Fruit fly (Drosophila melanogaster): ENCODE measurements around the gene Cpr65Ax1.
A peak's percentile ranks its signal among the peaks of the same experiment; 100 is the strongest.

Gene Cpr65Ax1

DNA sequence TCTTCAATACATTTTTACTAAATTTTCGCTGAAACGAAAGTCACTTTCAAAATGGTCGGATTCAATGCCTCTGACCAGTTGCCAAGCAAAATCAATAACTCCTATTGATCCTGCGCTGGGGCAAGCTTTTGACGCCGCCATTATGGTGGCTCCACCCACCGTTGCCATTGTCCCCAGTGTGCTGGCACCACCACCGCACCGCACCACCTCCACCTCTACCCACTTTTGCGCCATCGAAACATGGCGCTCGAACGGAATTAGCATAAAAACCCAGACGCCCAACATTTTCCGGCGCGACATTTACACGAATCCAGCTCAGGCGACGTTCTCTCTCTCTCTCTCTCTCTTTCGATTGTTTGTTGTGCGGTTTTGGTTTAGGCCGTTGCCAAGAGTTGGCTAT lies 30.9 kb downstream of the Cpr65Ax1 start (continued):
- TF ChIP-seq chn (GFP tag; optimal IDR thresholded peaks at IDR 0.05), result no peak
- TF ChIP-seq Nf-YC (tag; optimal IDR thresholded peaks at IDR 0.05), result peak; percentile 82
- TF ChIP-seq Fer3 (tag; optimal IDR thresholded peaks at IDR 0.05), result no peak
- no peak for TF ChIP-seq CG10321 (GFP tag; IDR thresholded peaks at IDR 0.05)
- no peak for TF ChIP-seq luna (GFP tag; optimal IDR thresholded peaks at IDR 0.05)
- no peak for TF ChIP-seq Tbp (GFP tag; optimal IDR thresholded peaks at IDR 0.05)
- TF ChIP-seq wek (GFP tag; optimal IDR thresholded peaks at IDR 0.05), result no peak
- peak; percentile 64 for TF ChIP-seq crol (GFP tag; IDR thresholded peaks at IDR 0.05)
- TF ChIP-seq onecut (GFP tag; IDR thresholded peaks at IDR 0.05), result peak; percentile 83
- no peak for TF ChIP-seq Xbp1 (GFP tag; optimal IDR thresholded peaks at IDR 0.05)
- TF ChIP-seq CG5953 (GFP tag; IDR thresholded peaks at IDR 0.05), result no peak
- no peak for TF ChIP-seq CG8359 (GFP tag; optimal IDR thresholded peaks at IDR 0.05; ENCODE audit: borderline replicate concordance)
- peak; percentile 56; the same call in 1 of the 2 replicates for TF ChIP-seq vvl (GFP tag; IDR thresholded peaks at IDR 0.05)
- no peak for TF ChIP-seq Hmr (GFP tag; optimal IDR thresholded peaks at IDR 0.05)

DNA sequence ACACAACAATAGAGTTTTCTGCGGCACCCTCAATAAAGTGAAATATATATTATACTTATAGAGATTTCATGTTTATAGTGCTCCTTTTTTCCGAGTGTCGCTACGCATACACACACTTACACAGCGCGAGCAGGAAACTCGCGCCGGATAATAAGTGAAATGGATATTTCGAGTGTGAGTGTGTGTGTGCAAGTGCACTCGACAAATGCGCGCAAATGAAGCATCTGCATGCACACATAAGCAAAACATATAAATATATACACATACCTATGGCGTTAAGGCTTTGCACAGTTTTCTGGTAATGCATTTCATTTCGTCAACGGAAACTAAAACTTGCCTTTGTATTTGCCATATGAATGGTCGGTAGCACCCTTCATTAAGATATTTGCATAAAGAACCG lies 32.3 kb downstream of the Cpr65Ax1 start:
- TF ChIP-seq CG33557 (GFP tag; optimal IDR thresholded peaks at IDR 0.05), result no peak
- no peak for TF ChIP-seq CG10147 (GFP tag; optimal IDR thresholded peaks at IDR 0.05)
- TF ChIP-seq Ets65A (GFP tag), result peak; percentile 91
- peak; percentile 24 for TF ChIP-seq sens (GFP tag)
- no peak for TF ChIP-seq MBD-R2 (GFP tag; IDR thresholded peaks at IDR 0.05)
- no peak for TF ChIP-seq sug (tag; optimal IDR thresholded peaks at IDR 0.05)
- TF ChIP-seq cg (GFP tag; optimal IDR thresholded peaks at IDR 0.05), result peak; percentile 5
- TF ChIP-seq NFAT (GFP tag; IDR thresholded peaks at IDR 0.05), result no peak
- no peak for TF ChIP-seq h (optimal IDR thresholded peaks at IDR 0.05)
- TF ChIP-seq bowl (GFP tag; IDR thresholded peaks at IDR 0.05), result no peak
- TF ChIP-seq bbx (GFP tag; IDR thresholded peaks at IDR 0.05; ENCODE audit: partially characterized antibody), result no peak

DNA sequence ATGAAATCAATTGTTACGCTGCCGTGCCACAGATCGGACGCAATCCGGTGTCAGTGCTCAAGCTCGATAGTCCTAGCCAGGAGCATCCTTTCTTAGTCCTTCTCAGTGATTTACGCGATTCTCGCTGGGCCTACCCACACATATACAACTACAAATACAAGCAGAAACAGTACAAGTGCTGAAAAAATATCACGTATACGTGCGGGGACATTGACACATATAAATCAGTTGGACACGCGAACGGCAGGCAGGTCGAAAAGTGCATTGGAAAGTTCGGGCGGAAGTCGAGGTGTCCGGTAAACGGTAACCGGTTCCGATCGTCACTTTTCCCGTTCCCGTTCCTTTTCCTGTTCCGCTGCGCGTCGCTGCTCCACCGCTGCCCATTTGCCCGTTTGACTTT lies 36.3 kb downstream of the Cpr65Ax1 start:
- TF ChIP-seq Xrp1 (GFP tag; IDR thresholded peaks at IDR 0.05), result no peak
- TF ChIP-seq CG17361 (GFP tag; IDR thresholded peaks at IDR 0.05), result no peak
- no peak for TF ChIP-seq dysf (GFP tag; IDR thresholded peaks at IDR 0.05)
- no peak for TF ChIP-seq Rx (GFP tag; IDR thresholded peaks at IDR 0.05)
- no peak for TF ChIP-seq ems (GFP tag; optimal IDR thresholded peaks at IDR 0.05)
- TF ChIP-seq CG7556 (GFP tag; optimal IDR thresholded peaks at IDR 0.05), result no peak
- no peak for TF ChIP-seq hbn (GFP tag; IDR thresholded peaks at IDR 0.05; ENCODE audit: partially characterized antibody)
- TF ChIP-seq CG7372 (GFP tag; IDR thresholded peaks at IDR 0.05), result 0 out of 2 replicates have a peak, but pooled peaks have one; percentile 30
- no peak for TF ChIP-seq HLH4C (GFP tag; IDR thresholded peaks at IDR 0.05; ENCODE audit: partially characterized antibody)
- TF ChIP-seq Ets65A (GFP tag), result peak; percentile 92
- TF ChIP-seq CG10321 (GFP tag; IDR thresholded peaks at IDR 0.05), result no peak
- TF ChIP-seq cad (GFP tag; optimal IDR thresholded peaks at IDR 0.05), result no peak
- TF ChIP-seq sima (GFP tag; optimal IDR thresholded peaks at IDR 0.05), result no peak

DNA sequence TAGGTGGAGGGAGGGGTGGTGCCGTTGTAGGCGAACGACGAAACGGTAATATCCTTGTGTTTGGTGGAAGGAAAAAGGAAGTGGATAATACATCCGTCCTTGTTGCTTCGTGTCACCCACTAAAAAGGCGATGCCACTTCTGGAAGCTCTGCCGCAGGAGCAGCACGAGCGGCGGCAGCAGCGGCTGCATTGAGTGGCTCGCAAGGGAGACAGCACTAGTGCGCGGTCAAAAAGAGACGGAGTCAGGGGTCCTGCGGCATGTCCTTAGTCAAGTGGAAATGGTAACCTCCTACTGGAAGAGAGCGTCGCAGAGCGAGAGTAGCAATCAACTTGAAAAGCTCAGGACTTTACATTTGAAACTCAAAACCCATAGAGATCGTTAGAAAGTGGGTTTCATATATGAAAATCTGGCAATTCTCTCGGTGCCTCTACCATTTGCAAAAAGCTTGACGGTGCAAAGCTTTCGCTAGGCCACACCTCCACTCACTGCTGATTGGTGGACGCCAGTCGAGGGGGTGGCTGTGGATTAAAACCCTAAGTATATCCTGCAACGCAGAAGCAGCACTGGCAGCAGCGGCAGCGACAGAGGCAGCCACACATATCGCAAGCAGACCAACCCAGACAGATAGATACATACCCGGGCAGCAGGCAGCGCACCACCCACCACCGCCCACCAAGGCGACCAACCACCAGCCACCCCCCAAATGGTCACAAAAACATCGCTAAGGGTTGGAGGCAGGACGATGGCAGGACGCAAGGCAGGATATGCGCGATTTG lies 36.9 kb downstream of the Cpr65Ax1 start:
- TF ChIP-seq disco-r (GFP tag; optimal IDR thresholded peaks at IDR 0.05), result no peak
- no peak for TF ChIP-seq CG30020 (tag; optimal IDR thresholded peaks at IDR 0.05)
- TF ChIP-seq H15 (GFP tag; IDR thresholded peaks at IDR 0.05), result no peak
- TF ChIP-seq CG18619 (GFP tag; optimal IDR thresholded peaks at IDR 0.05), result no peak
- peak; percentile 40; the same call in 1 of the 2 replicates for TF ChIP-seq CG32767 (GFP tag; IDR thresholded peaks at IDR 0.05)
- TF ChIP-seq CG31365 (tag; optimal IDR thresholded peaks at IDR 0.05), result no peak
- TF ChIP-seq CG6654 (GFP tag; optimal IDR thresholded peaks at IDR 0.05), result no peak
- no peak for TF ChIP-seq CG13123 (GFP tag; optimal IDR thresholded peaks at IDR 0.05)
- no peak for TF ChIP-seq Lhr (GFP tag; optimal IDR thresholded peaks at IDR 0.05)
- TF ChIP-seq CG13296 (GFP tag; optimal IDR thresholded peaks at IDR 0.05), result no peak
- TF ChIP-seq CG1832 (GFP tag; optimal IDR thresholded peaks at IDR 0.05), result peak; percentile 49
- no peak for TF ChIP-seq NC2α (GFP tag; optimal IDR thresholded peaks at IDR 0.05)
- no peak for TF ChIP-seq croc (GFP tag; conservative IDR thresholded peaks at IDR 0.05)
